Worm (Caenorhabditis elegans) whole organism, midembryonic: ENCODE results near the gene F54E2.2.

Experiments used
- T22C8.4 ChIP-seq: fragments of 200-800 bp; sonication (Bioruptor generic); IDR thresholded peaks from 2 replicates; pipeline ENCODE4 v1.3.6; 2022; ENCODE audit warnings: missing genetic modification characterization, missing compliant biosample characterization
- cog-1 ChIP-seq: sonication (generic microtip); optimal IDR thresholded peaks from 2 replicates; lab custom pipeline; 2016; ENCODE audit warnings: missing genetic modification characterization, missing compliant biosample characterization
- flt-1 ChIP-seq: fragments of 200-800 bp; sonication (Bioruptor generic); IDR thresholded peaks from 2 replicates; pipeline ENCODE4 v1.3.6; 2022; ENCODE audit warnings: missing genetic modification characterization, missing compliant biosample characterization
- klf-2 ChIP-seq: fragments of 200-800 bp; sonication (Bioruptor generic); conservative IDR thresholded peaks from 2 replicates; pipeline ENCODE4 v1.3.6; 2022; ENCODE audit warnings: missing genetic modification reagents, missing genetic modification characterization, missing compliant biosample characterization
- med-1 ChIP-seq: sonication (generic microtip); optimal IDR thresholded peaks from 2 replicates; lab custom pipeline; 2017; ENCODE audit warnings: missing genetic modification characterization, mild to moderate bottlenecking, missing compliant biosample characterization, antibody characterized with exemption, missing genetic modification reagents; ENCODE audit not compliant: insufficient read depth
- ref-1 ChIP-seq: fragments of 200-800 bp; sonication (Bioruptor generic); conservative IDR thresholded peaks from 2 replicates; pipeline ENCODE4 v1.3.6; 2022; ENCODE audit warnings: missing genetic modification reagents, missing genetic modification characterization, missing compliant biosample characterization
- tab-1 ChIP-seq: fragments of 200-800 bp; sonication (Bioruptor generic); IDR thresholded peaks from 2 replicates; pipeline ENCODE4 v1.3.6; 2022; ENCODE audit warnings: missing genetic modification characterization, missing compliant biosample characterization
- ztf-29 ChIP-seq: fragments of 200-800 bp; sonication (Bioruptor generic); IDR thresholded peaks from 2 replicates; pipeline ENCODE4 v1.3.6; 2022; ENCODE audit warnings: missing genetic modification reagents, missing genetic modification characterization, missing compliant biosample characterization

- TF ChIP-seq med-1, result no peak
- TF ChIP-seq cog-1 (tag; lab: Kevin White, UChicago), result no peak
- TF ChIP-seq ref-1 (GFP tag; lab: Robert Waterston, UW), result no peak
- TF ChIP-seq tab-1, result no peak
- TF ChIP-seq klf-2, result no peak
- TF ChIP-seq ztf-29 (GFP tag; lab: Robert Waterston, UW), result no peak
- TF ChIP-seq T22C8.4 (GFP tag; lab: Robert Waterston, UW), result no peak
- TF ChIP-seq flt-1 (GFP tag; lab: Robert Waterston, UW), result no peak
Observed at ce11 chrV:2795998-2796397, at the start of gene F54E2.2.
